Fruit fly (Drosophila melanogaster) whole organism, embryonic: Measurements from ENCODE around the gene Grip75.
A peak's percentile ranks its signal among the peaks of the same experiment; 100 is the strongest.

ENCODE experiments used
- Antp ChIP-seq: fragments of 200-800 bp; sonication (Bioruptor generic); optimal IDR thresholded peaks from 3 replicates; lab custom pipeline; 2016; ENCODE audit warnings: missing biosample characterization, missing genetic modification characterization
- B-H2 ChIP-seq: fragments of 200-800 bp; sonication (Bioruptor generic); optimal IDR thresholded peaks from 2 replicates; lab custom pipeline; 2018; ENCODE audit warnings: missing biosample characterization, mild to moderate bottlenecking, missing genetic modification characterization
- BEAF-32 ChIP-seq: fragments of 200-800 bp; sonication (Bioruptor generic); optimal IDR thresholded peaks from 3 replicates; lab custom pipeline; 2017; ENCODE audit warnings: missing biosample characterization, missing genetic modification characterization, mild to moderate bottlenecking, moderate library complexity, missing genetic modification reagents
- Bteb2 ChIP-seq: fragments of 200-800 bp; sonication (Bioruptor generic); optimal IDR thresholded peaks from 2 replicates; lab custom pipeline; 2016; ENCODE audit warnings: missing biosample characterization, missing genetic modification characterization
- CG10431 ChIP-seq: fragments of 200-800 bp; sonication (Bioruptor generic); optimal IDR thresholded peaks from 3 replicates; lab custom pipeline; 2018; ENCODE audit warnings: missing biosample characterization, mild to moderate bottlenecking, missing genetic modification characterization
- CG12104 ChIP-seq: fragments of 200-800 bp; sonication (Bioruptor generic); optimal IDR thresholded peaks from 3 replicates; lab custom pipeline; 2016; ENCODE audit warnings: missing biosample characterization, missing genetic modification characterization
- CG12659 ChIP-seq: fragments of 200-800 bp; sonication (Bioruptor generic); optimal IDR thresholded peaks from 3 replicates; lab custom pipeline; 2017; ENCODE audit warnings: mild to moderate bottlenecking, missing biosample characterization, missing genetic modification reagents, missing genetic modification characterization
- CG13287 ChIP-seq: fragments of 200-800 bp; sonication (Bioruptor generic); IDR thresholded peaks from 2 replicates; pipeline ENCODE4 v1.3.6; 2022; ENCODE audit warnings: missing biosample characterization, missing genetic modification characterization; ENCODE audit not compliant: partially characterized antibody
- CG13624 ChIP-seq: fragments of 200-800 bp; sonication (Bioruptor generic); optimal IDR thresholded peaks from 2 replicates; lab custom pipeline; 2016; ENCODE audit warnings: missing biosample characterization, missing genetic modification characterization
- CG14014 ChIP-seq: fragments of 200-800 bp; sonication (Bioruptor generic); IDR thresholded peaks from 2 replicates; pipeline ENCODE4 v1.3.6; 2022; ENCODE audit warnings: missing biosample characterization, missing genetic modification characterization
- CG14860 ChIP-seq: fragments of 200-800 bp; sonication (Bioruptor generic); IDR thresholded peaks from 3 replicates; pipeline ENCODE4 v1.3.6; 2022; ENCODE audit warnings: missing biosample characterization, missing genetic modification characterization; ENCODE audit not compliant: partially characterized antibody
- CG15479 ChIP-seq: fragments of 200-800 bp; sonication (Bioruptor generic); optimal IDR thresholded peaks from 3 replicates; lab custom pipeline; 2019; ENCODE audit warnings: missing biosample characterization, mild to moderate bottlenecking, missing genetic modification characterization, moderate library complexity
- CG2129 ChIP-seq: fragments of 200-800 bp; sonication (Bioruptor generic); IDR thresholded peaks from 2 replicates; pipeline ENCODE4 v1.3.6; 2022; ENCODE audit warnings: missing biosample characterization, missing genetic modification characterization; ENCODE audit not compliant: partially characterized antibody
- CG3995 ChIP-seq: fragments of 200-800 bp; sonication (Bioruptor generic); optimal IDR thresholded peaks from 3 replicates; lab custom pipeline; 2016; ENCODE audit warnings: missing biosample characterization, missing genetic modification characterization
- CG42726 ChIP-seq: fragments of 200-800 bp; sonication (Bioruptor generic); IDR thresholded peaks from 2 replicates; pipeline ENCODE4 v1.3.6; 2022; ENCODE audit warnings: missing biosample characterization, missing genetic modification characterization; ENCODE audit not compliant: partially characterized antibody
- CG4360 ChIP-seq: fragments of 200-800 bp; sonication (Bioruptor generic); IDR thresholded peaks from 2 replicates; pipeline ENCODE4 v1.3.6; 2022; ENCODE audit warnings: missing biosample characterization, missing genetic modification characterization
- CG5953 ChIP-seq: fragments of 200-800 bp; sonication (Bioruptor generic); IDR thresholded peaks from 2 replicates; pipeline ENCODE4 v1.3.6; 2022; ENCODE audit warnings: missing biosample characterization, missing genetic modification characterization
- CG6272 ChIP-seq: fragments of 200-800 bp; sonication (Bioruptor generic); IDR thresholded peaks from 2 replicates; pipeline ENCODE4 v1.3.6; 2022; ENCODE audit warnings: missing biosample characterization, missing genetic modification characterization
- CG6689 ChIP-seq: fragments of 200-800 bp; sonication (Bioruptor generic); IDR thresholded peaks from 2 replicates; pipeline ENCODE4 v1.3.6; 2022; ENCODE audit warnings: missing biosample characterization, missing genetic modification characterization
- CG6791 ChIP-seq: fragments of 200-800 bp; sonication (Bioruptor generic); IDR thresholded peaks from 3 replicates; pipeline ENCODE4 v1.3.6; 2022; ENCODE audit warnings: missing biosample characterization, missing genetic modification characterization; ENCODE audit not compliant: partially characterized antibody
- CG7963 ChIP-seq: fragments of 200-800 bp; sonication (Bioruptor generic); IDR thresholded peaks from 3 replicates; pipeline ENCODE4 v1.3.6; 2022; ENCODE audit warnings: missing biosample characterization, missing genetic modification characterization; ENCODE audit not compliant: partially characterized antibody
- CG8924 ChIP-seq: fragments of 200-800 bp; optimal IDR thresholded peaks from 3 replicates; lab custom pipeline; 2019; ENCODE audit warnings: missing biosample characterization, mild to moderate bottlenecking, missing genetic modification characterization, moderate library complexity
- CHES-1-like ChIP-seq: fragments of 200-800 bp; sonication (Bioruptor generic); optimal IDR thresholded peaks from 2 replicates; lab custom pipeline; 2016; ENCODE audit warnings: missing biosample characterization, missing genetic modification characterization
- CoRest ChIP-seq: fragments of 200-800 bp; sonication (Bioruptor generic); optimal IDR thresholded peaks from 3 replicates; lab custom pipeline; 2018; ENCODE audit warnings: missing biosample characterization, mild to moderate bottlenecking, missing genetic modification characterization, moderate library complexity
- Dek ChIP-seq: fragments of 200-800 bp; sonication (Bioruptor generic); optimal IDR thresholded peaks from 3 replicates; lab custom pipeline; 2019; ENCODE audit warnings: missing biosample characterization, mild to moderate bottlenecking, missing genetic modification characterization, moderate library complexity
- Dref ChIP-seq: fragments of 200-800 bp; sonication (Bioruptor generic); IDR thresholded peaks from 2 replicates; pipeline ENCODE4 v1.3.6; 2022; ENCODE audit warnings: missing biosample characterization, missing genetic modification characterization
- ERR ChIP-seq: fragments of 200-800 bp; sonication (Bioruptor generic); optimal IDR thresholded peaks from 2 replicates; lab custom pipeline; 2016; ENCODE audit warnings: missing biosample characterization, missing genetic modification characterization
- Ets65A ChIP-seq: fragments of 200-800 bp; sonication (Bioruptor generic); peaks from one replicate; lab custom pipeline; 2016; ENCODE audit warnings: missing biosample characterization, missing genetic modification characterization
- Ets97D ChIP-seq: fragments of 200-800 bp; sonication (Bioruptor generic); optimal IDR thresholded peaks from 3 replicates; lab custom pipeline; 2016; ENCODE audit warnings: missing biosample characterization, missing genetic modification characterization
- H2.0 ChIP-seq: fragments of 200-800 bp; sonication (Bioruptor generic); IDR thresholded peaks from 2 replicates; pipeline ENCODE4 v1.3.6; 2022; ENCODE audit warnings: missing biosample characterization, missing genetic modification characterization
- HmgD ChIP-seq: fragments of 200-800 bp; sonication (Bioruptor generic); optimal IDR thresholded peaks from 3 replicates; lab custom pipeline; 2016; ENCODE audit warnings: missing biosample characterization, missing genetic modification characterization
- HmgZ ChIP-seq: fragments of 200-800 bp; sonication (Bioruptor generic); optimal IDR thresholded peaks from 2 replicates; lab custom pipeline; 2018; ENCODE audit warnings: missing biosample characterization, mild to moderate bottlenecking, missing genetic modification characterization
- Myb ChIP-seq: fragments of 200-800 bp; sonication (Bioruptor generic); optimal IDR thresholded peaks from 2 replicates; lab custom pipeline; 2016; ENCODE audit warnings: missing biosample characterization, missing genetic modification characterization
- Side ChIP-seq: fragments of 200-800 bp; sonication (Bioruptor generic); optimal IDR thresholded peaks from 2 replicates; lab custom pipeline; 2016; ENCODE audit warnings: missing biosample characterization, missing genetic modification characterization
- Sin3A ChIP-seq: fragments of >200 bp; optimal IDR thresholded peaks from 2 replicates; lab custom pipeline; 2018
- Sry-δ ChIP-seq: fragments of 200-800 bp; sonication (Bioruptor generic); optimal IDR thresholded peaks from 2 replicates; lab custom pipeline; 2016; ENCODE audit warnings: missing biosample characterization, missing genetic modification characterization
- amos ChIP-seq: fragments of 200-800 bp; sonication (Bioruptor generic); IDR thresholded peaks from 2 replicates; pipeline ENCODE4 v1.3.6; 2022; ENCODE audit warnings: missing biosample characterization, missing genetic modification characterization; ENCODE audit not compliant: partially characterized antibody
- bbx ChIP-seq: fragments of 200-800 bp; sonication (Bioruptor generic); IDR thresholded peaks from 2 replicates; pipeline ENCODE4 v1.3.6; 2022; ENCODE audit warnings: missing biosample characterization, missing genetic modification characterization; ENCODE audit not compliant: partially characterized antibody
- crol ChIP-seq: fragments of 200-800 bp; sonication (Bioruptor generic); IDR thresholded peaks from 2 replicates; pipeline ENCODE4 v1.3.6; 2022; ENCODE audit warnings: missing biosample characterization, missing genetic modification characterization
- dpn ChIP-seq, 2 experiments: fragments of 200-800 bp; sonication (Bioruptor generic); optimal IDR thresholded peaks; 3 replicates each; lab custom pipeline; 2016; ENCODE audit warnings: missing biosample characterization in 2 of 2, missing genetic modification characterization in 2 of 2
- gro ChIP-seq: fragments of 200-800 bp; sonication (Bioruptor generic); optimal IDR thresholded peaks from 2 replicates; lab custom pipeline; 2016; ENCODE audit warnings: missing biosample characterization, missing genetic modification characterization
- h ChIP-seq: fragments of >200 bp; optimal IDR thresholded peaks from 2 replicates; lab custom pipeline; 2017
- inv ChIP-seq: fragments of 200-800 bp; sonication (Bioruptor generic); IDR thresholded peaks from 2 replicates; pipeline ENCODE4 v1.3.6; 2022; ENCODE audit warnings: missing biosample characterization, missing genetic modification characterization; ENCODE audit not compliant: partially characterized antibody
- knrl ChIP-seq: fragments of 200-800 bp; sonication (Bioruptor generic); IDR thresholded peaks from 3 replicates; pipeline ENCODE4 v1.3.6; 2022; ENCODE audit warnings: missing biosample characterization, missing genetic modification characterization; ENCODE audit not compliant: partially characterized antibody
- luna ChIP-seq: fragments of 200-800 bp; sonication (Bioruptor generic); optimal IDR thresholded peaks from 2 replicates; lab custom pipeline; 2016; ENCODE audit warnings: missing biosample characterization, missing genetic modification characterization
- mam ChIP-seq: fragments of 200-800 bp; sonication (Bioruptor generic); optimal IDR thresholded peaks from 3 replicates; lab custom pipeline; 2016; ENCODE audit warnings: missing biosample characterization, missing genetic modification characterization
- mld ChIP-seq: fragments of 200-800 bp; sonication (Bioruptor generic); IDR thresholded peaks from 3 replicates; pipeline ENCODE4 v1.3.6; 2022; ENCODE audit warnings: missing biosample characterization, missing genetic modification characterization; ENCODE audit not compliant: partially characterized antibody
- nmo ChIP-seq: fragments of 200-800 bp; sonication (Bioruptor generic); optimal IDR thresholded peaks from 2 replicates; lab custom pipeline; 2018; ENCODE audit warnings: missing biosample characterization, mild to moderate bottlenecking, missing genetic modification characterization, moderate library complexity
- phol ChIP-seq: fragments of 200-800 bp; sonication (Bioruptor generic); optimal IDR thresholded peaks from 3 replicates; lab custom pipeline; 2018; ENCODE audit warnings: missing biosample characterization, mild to moderate bottlenecking, missing genetic modification characterization, moderate library complexity
- pum ChIP-seq: fragments of 200-800 bp; sonication (Bioruptor generic); optimal IDR thresholded peaks from 2 replicates; lab custom pipeline; 2016; ENCODE audit warnings: missing biosample characterization, missing genetic modification characterization
- vnd ChIP-seq: fragments of 200-800 bp; sonication (Bioruptor generic); IDR thresholded peaks from 3 replicates; pipeline ENCODE4 v1.3.6; 2022; ENCODE audit warnings: missing biosample characterization, missing genetic modification characterization; ENCODE audit not compliant: partially characterized antibody

The Grip75 gene

DNA sequence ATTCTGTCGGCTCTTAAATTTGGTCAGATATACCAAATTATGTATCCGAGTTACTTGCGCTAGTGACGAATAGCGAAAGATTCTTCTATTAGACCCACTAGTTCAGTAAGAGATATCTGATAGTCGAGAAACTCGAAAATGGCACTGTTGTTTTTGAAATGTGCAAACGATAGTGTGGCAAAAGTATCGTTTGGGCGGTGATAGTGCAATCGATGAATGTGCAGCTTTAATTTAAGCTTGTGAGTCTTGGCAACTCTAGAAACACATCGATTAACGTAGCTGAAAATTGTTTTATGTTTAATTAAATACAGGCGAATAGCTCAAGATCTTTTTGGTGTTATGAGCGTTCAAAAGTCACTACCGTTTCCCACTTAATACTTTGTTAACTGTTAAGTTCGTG, 45.8 kb upstream of the Grip75 start, which contains the start of gene STUB1 (continued):
- TF ChIP-seq bbx (peak; percentile 99), CG2129 (GFP tag; lab: Robert Waterston, UW) (peak; percentile 48), CG12659 (GFP tag; lab: Kevin White, UChicago) (peak; percentile 66), amos (GFP tag; lab: Robert Waterston, UW) (peak; percentile 98; the same call in 1 of the 2 replicates), CG5953 (GFP tag; lab: Robert Waterston, UW) (no peak), CG6272 (GFP tag; lab: Robert Waterston, UW) (peak; percentile 31; the same call in 1 of the 2 replicates), Antp (GFP tag; lab: Kevin White, UChicago) (peak; percentile 55), CG8924 (tag; lab: Kevin White, UChicago) (no peak), CG3995 (GFP tag; lab: Kevin White, UChicago) (peak; percentile 59), CG10431 (no peak), Sin3A (peak; percentile 7), Bteb2 (GFP tag; lab: Kevin White, UChicago) (peak; percentile 2), CG14860 (GFP tag; lab: Robert Waterston, UW) (peak; percentile 99), CG6791 (peak; percentile 99), CG7963 (GFP tag; lab: Robert Waterston, UW) (peak; percentile 99), crol (GFP tag; lab: Robert Waterston, UW) (no peak), Ets97D (GFP tag; lab: Kevin White, UChicago) (peak; percentile 42), Ets65A (GFP tag; lab: Kevin White, UChicago) (peak; percentile 25), luna (GFP tag; lab: Kevin White, UChicago) (peak; percentile 3), phol (tag; lab: Kevin White, UChicago) (peak; percentile 19), BEAF-32 (GFP tag; lab: Kevin White, UChicago) (peak; percentile 94), nmo (GFP tag; lab: Kevin White, UChicago) (peak; percentile 9), CHES-1-like (GFP tag; lab: Kevin White, UChicago) (peak; percentile 43), CG14014 (GFP tag; lab: Robert Waterston, UW) (0 out of 2 replicates have a peak, but pooled peaks have one; percentile 14), Side (GFP tag; lab: Kevin White, UChicago) (peak; percentile 4), CG42726 (GFP tag; lab: Robert Waterston, UW) (peak; percentile 98), Dek (tag; lab: Kevin White, UChicago) (no peak), mld (peak; percentile 98), CoRest (peak; percentile 28), inv (GFP tag; lab: Robert Waterston, UW) (peak; percentile 99), mam (GFP tag; lab: Kevin White, UChicago) (peak; percentile 43), H2.0 (GFP tag; lab: Robert Waterston, UW) (no peak), CG13287 (GFP tag; lab: Robert Waterston, UW) (peak; percentile 99), ERR (GFP tag; lab: Kevin White, UChicago) (peak; percentile 19), knrl (GFP tag; lab: Robert Waterston, UW) (peak; percentile 97), CG4360 (GFP tag; lab: Robert Waterston, UW) (no peak), CG6689 (GFP tag; lab: Robert Waterston, UW) (no peak), h (lab: Kevin White, UChicago) (no peak), CG15479 (GFP tag; lab: Kevin White, UChicago) (no peak), Myb (GFP tag; lab: Kevin White, UChicago) (peak; percentile 81), pum (GFP tag; lab: Kevin White, UChicago) (peak; percentile 8), vnd (GFP tag; lab: Robert Waterston, UW) (peak; percentile 98), gro (peak; percentile 30), HmgD (GFP tag; lab: Kevin White, UChicago) (peak; percentile 29), Dref (GFP tag; lab: Robert Waterston, UW) (peak; percentile 94), Sry-δ (peak; percentile 89), CG12104 (no peak), dpn (GFP tag; optimal IDR thresholded peaks at IDR 0.05; lab: Kevin White, UChicago) (peak in 1 of 2 experiments; percentile 14), B-H2 (GFP tag; lab: Kevin White, UChicago) (peak; percentile 52), HmgZ (tag; lab: Kevin White, UChicago) (peak; percentile 77), CG13624 (GFP tag; lab: Kevin White, UChicago) (peak; percentile 52)
